Worm (Caenorhabditis elegans): ENCODE data around the gene C33B4.4.
A peak's percentile ranks its signal among the peaks of the same experiment; 100 is the strongest.

The C33B4.4 gene

DNA sequence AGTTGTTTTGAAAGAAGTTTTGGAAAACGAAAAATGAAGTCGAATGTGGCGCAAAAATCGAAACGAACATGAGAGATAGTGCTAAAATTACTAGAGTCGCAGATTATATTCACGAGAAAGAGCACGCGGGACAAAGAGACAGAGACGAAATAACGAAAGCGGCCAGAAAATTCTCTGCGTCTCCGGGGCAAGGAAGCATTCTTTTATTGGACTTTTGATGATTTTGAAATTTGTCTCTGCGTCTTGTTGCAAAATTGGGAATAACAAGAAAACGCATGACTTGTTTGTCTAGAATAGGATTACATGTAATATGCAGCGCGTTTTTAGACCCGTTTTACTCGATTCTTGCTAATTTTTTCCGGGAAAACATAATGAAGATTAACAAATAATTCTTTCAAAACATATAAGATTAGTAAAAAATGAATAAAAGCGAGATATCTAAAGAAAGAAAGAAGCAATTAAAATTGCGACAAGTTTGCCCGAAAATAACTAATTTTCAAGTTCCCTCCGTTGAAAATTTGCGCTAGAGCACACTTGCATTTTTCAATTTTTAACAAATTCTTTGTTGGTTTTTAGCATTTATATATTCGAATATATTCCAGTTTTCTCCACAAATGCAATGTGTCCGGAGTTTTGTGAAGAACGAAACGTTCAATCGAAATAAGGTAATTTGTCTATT, 35.2 kb downstream of the C33B4.4 start, which contains the start of the genes B0491.6 and pigm-1 (continued):
- TF ChIP-seq aly-2 (tag; optimal IDR thresholded peaks at IDR 0.05): no peak
- TF ChIP-seq fkh-10 (GFP tag; optimal IDR thresholded peaks at IDR 0.05): peak; percentile 76
- no peak for TF ChIP-seq snpc-1.2 (GFP tag; IDR thresholded peaks at IDR 0.05)
- TF ChIP-seq ztf-7 (tag; optimal IDR thresholded peaks at IDR 0.05): no peak
- no peak for TF ChIP-seq unc-130 (GFP tag; optimal IDR thresholded peaks at IDR 0.05)
- TF ChIP-seq nhr-42 (GFP tag; IDR thresholded peaks at IDR 0.05): no peak
- TF ChIP-seq nhr-77 (tag; optimal IDR thresholded peaks at IDR 0.05): no peak
- TF ChIP-seq nhr-102 (tag; optimal IDR thresholded peaks at IDR 0.05): no peak
- TF ChIP-seq sdz-12 (GFP tag; optimal IDR thresholded peaks at IDR 0.05): no peak
- no peak for TF ChIP-seq Y5F2A.4 (GFP tag; optimal IDR thresholded peaks at IDR 0.05)
- TF ChIP-seq hlh-11 (tag; optimal IDR thresholded peaks at IDR 0.05): peak; percentile 70
- TF ChIP-seq ceh-20 (GFP tag; IDR thresholded peaks at IDR 0.05): no peak
- TF ChIP-seq hif-1 (tag; optimal IDR thresholded peaks at IDR 0.05): peak in 1 of 2 experiments; percentile 32
- no peak for TF ChIP-seq lin-15B (tag; optimal IDR thresholded peaks at IDR 0.05)
- TF ChIP-seq jun-1 (tag; optimal IDR thresholded peaks at IDR 0.05): no peak
- no peak for TF ChIP-seq D1046.2 (GFP tag; IDR thresholded peaks at IDR 0.05)
- no peak for TF ChIP-seq nhr-237 (tag; optimal IDR thresholded peaks at IDR 0.05)
- no peak for TF ChIP-seq zfp-3 (GFP tag; conservative IDR thresholded peaks at IDR 0.05)
- TF ChIP-seq T20F7.1 (GFP tag; optimal IDR thresholded peaks at IDR 0.05): peak; percentile 71
- peak; percentile 76 for TF ChIP-seq lin-38 (GFP tag; IDR thresholded peaks at IDR 0.05)
- no peak for TF ChIP-seq nhr-10 (tag; optimal IDR thresholded peaks at IDR 0.05)
- no peak for TF ChIP-seq lir-3 (tag; optimal IDR thresholded peaks at IDR 0.05)
- TF ChIP-seq daf-8 (GFP tag; IDR thresholded peaks at IDR 0.05): no peak
- no peak for TF ChIP-seq pqm-1 (tag; optimal IDR thresholded peaks at IDR 0.05)
- TF ChIP-seq skn-1 (tag; optimal IDR thresholded peaks at IDR 0.05): no peak
- no peak for TF ChIP-seq Y75B8A.6 (GFP tag; IDR thresholded peaks at IDR 0.05)
- no peak for TF ChIP-seq Y48G9A.11 (GFP tag; IDR thresholded peaks at IDR 0.05)
- TF ChIP-seq nhr-6 (tag; optimal IDR thresholded peaks at IDR 0.05): no peak
- no peak for TF ChIP-seq php-3 (GFP tag; IDR thresholded peaks at IDR 0.05)
- TF ChIP-seq lin-1 (GFP tag; IDR thresholded peaks at IDR 0.05): no peak
- no peak for TF ChIP-seq ztf-11 (tag; optimal IDR thresholded peaks at IDR 0.05)
- TF ChIP-seq vab-7 (GFP tag; IDR thresholded peaks at IDR 0.05): no peak
- peak; percentile 71 for TF ChIP-seq mep-1 (tag; optimal IDR thresholded peaks at IDR 0.05)
- TF ChIP-seq dpl-1 (GFP tag; optimal IDR thresholded peaks at IDR 0.05): peak; percentile 77
- TF ChIP-seq zag-1 (tag; optimal IDR thresholded peaks at IDR 0.05): no peak
- peak; percentile 76 for TF ChIP-seq dve-1 (tag; optimal IDR thresholded peaks at IDR 0.05; ENCODE audit: insufficient read depth)
- TF ChIP-seq set-16 (GFP tag; IDR thresholded peaks at IDR 0.05): no peak
- peak in 1 of 2 experiments; percentile 83 for TF ChIP-seq unc-62 (GFP tag; optimal IDR thresholded peaks at IDR 0.05 in 1 of 2)
- TF ChIP-seq unc-62 (tag; optimal IDR thresholded peaks at IDR 0.05): no peak
- no peak for TF ChIP-seq nhr-76 (tag; optimal IDR thresholded peaks at IDR 0.05)
- TF ChIP-seq mxl-2 (GFP tag; conservative IDR thresholded peaks at IDR 0.05): no peak
- TF ChIP-seq R02D3.7 (tag; optimal IDR thresholded peaks at IDR 0.05): no peak
- TF ChIP-seq daf-19 (GFP tag; conservative IDR thresholded peaks at IDR 0.05): no peak
- TF ChIP-seq nhr-111 (GFP tag; optimal IDR thresholded peaks at IDR 0.05): no peak
- TF ChIP-seq F49E8.2 (tag; optimal IDR thresholded peaks at IDR 0.05; ENCODE audit: borderline replicate concordance): no peak
- no peak for TF ChIP-seq mdt-29 (GFP tag; IDR thresholded peaks at IDR 0.05)
- peak; percentile 90 for TF ChIP-seq hlh-30 (tag; optimal IDR thresholded peaks at IDR 0.05; ENCODE audit: insufficient read depth)
- TF ChIP-seq F37D6.2 (tag; optimal IDR thresholded peaks at IDR 0.05): peak; percentile 45
- TF ChIP-seq ZK337.2 (GFP tag; IDR thresholded peaks at IDR 0.05): no peak
- no peak for TF ChIP-seq Y105C5A.15 (GFP tag; IDR thresholded peaks at IDR 0.05)
- TF ChIP-seq ceh-28 (tag; optimal IDR thresholded peaks at IDR 0.05): no peak
- peak; percentile 50; the same call in 1 of the 2 replicates for TF ChIP-seq ctbp-1 (GFP tag; IDR thresholded peaks at IDR 0.05)

Data from whole organism, L4 larva.